Worm (Caenorhabditis elegans) whole organism, young adult: ENCODE measurements around the gene R13D11.10.

Source experiments
- B0019.2 ChIP-seq: fragments of 200-800 bp; sonication (Bioruptor generic); conservative IDR thresholded peaks from 2 replicates; pipeline ENCODE4 v1.3.6; 2022; ENCODE audit warnings: missing genetic modification reagents, missing genetic modification characterization, missing compliant biosample characterization
- B0336.3 ChIP-seq: fragments of 200-800 bp; sonication (Bioruptor generic); IDR thresholded peaks from 2 replicates; pipeline ENCODE4 v1.3.6; 2022; ENCODE audit warnings: missing genetic modification characterization, missing compliant biosample characterization
- D2030.7 ChIP-seq: fragments of 200-800 bp; sonication (Bioruptor generic); IDR thresholded peaks from 2 replicates; pipeline ENCODE4 v1.3.6; 2022; ENCODE audit warnings: missing genetic modification reagents, missing genetic modification characterization, missing compliant biosample characterization
- F23B12.7 ChIP-seq: sonication (generic microtip); optimal IDR thresholded peaks from 2 replicates; lab custom pipeline; 2017; ENCODE audit warnings: missing genetic modification characterization, mild to moderate bottlenecking, missing compliant biosample characterization, antibody characterized with exemption, moderate library complexity; ENCODE audit not compliant: insufficient read depth
- F57C9.4 ChIP-seq: sonication (generic microtip); optimal IDR thresholded peaks from 2 replicates; lab custom pipeline; 2017; ENCODE audit warnings: mild to moderate bottlenecking, missing genetic modification characterization, missing compliant biosample characterization
- K12H6.12 ChIP-seq: fragments of 200-800 bp; sonication (Bioruptor generic); optimal IDR thresholded peaks from 2 replicates; lab custom pipeline; 2018; ENCODE audit warnings: mild to moderate bottlenecking, missing genetic modification characterization, missing compliant biosample characterization
- Y53F4B.3 ChIP-seq: fragments of 200-800 bp; sonication (Bioruptor generic); IDR thresholded peaks from 2 replicates; pipeline ENCODE4 v1.3.6; 2022; ENCODE audit warnings: missing genetic modification reagents, missing genetic modification characterization, missing compliant biosample characterization
- Y67H2A.10 ChIP-seq: fragments of 200-800 bp; sonication (Bioruptor generic); conservative IDR thresholded peaks from 2 replicates; pipeline ENCODE4 v1.3.6; 2022; ENCODE audit warnings: missing genetic modification reagents, missing genetic modification characterization, missing compliant biosample characterization
- ZK185.1 ChIP-seq: sonication (generic microtip); optimal IDR thresholded peaks from 2 replicates; lab custom pipeline; 2016; ENCODE audit warnings: mild to moderate bottlenecking, missing genetic modification characterization, missing compliant biosample characterization; ENCODE audit not compliant: poor library complexity, severe bottlenecking
- cebp-1 ChIP-seq, 2 experiments: fragments of 200-800 bp in 1 of 2; sonication (Bioruptor generic) in 1 of 2; sonication (generic microtip) in 1 of 2; IDR thresholded peaks in 1 of 2; optimal IDR thresholded peaks in 1 of 2; 2 replicates each; pipeline versions ENCODE4 v1.3.6 to Lab custom; 2017 to 2022; ENCODE audit warnings: missing compliant biosample characterization in 2 of 2, missing genetic modification characterization in 2 of 2, mild to moderate bottlenecking in 1 of 2, missing genetic modification reagents in 1 of 2, moderate library complexity in 1 of 2
- ceh-27 ChIP-seq: fragments of 200-800 bp; sonication (Bioruptor generic); optimal IDR thresholded peaks from 2 replicates; lab custom pipeline; 2018; ENCODE audit warnings: mild to moderate bottlenecking, missing genetic modification characterization, moderate library complexity, missing compliant biosample characterization
- ceh-91 ChIP-seq: fragments of 200-800 bp; sonication (Bioruptor generic); IDR thresholded peaks from 2 replicates; pipeline ENCODE4 v1.3.6; 2022; ENCODE audit warnings: missing genetic modification reagents, missing genetic modification characterization, missing compliant biosample characterization
- dox-1 ChIP-seq: fragments of 200-800 bp; sonication (Bioruptor generic); IDR thresholded peaks from 2 replicates; pipeline ENCODE4 v1.3.6; 2022; ENCODE audit warnings: missing genetic modification reagents, missing genetic modification characterization, missing compliant biosample characterization
- dpl-1 ChIP-seq: fragments of 150-350 bp; optimal IDR thresholded peaks from 2 replicates; lab custom pipeline; 2014; ENCODE audit warnings: missing biosample characterization, missing genetic modification reagents, missing genetic modification characterization
- egl-44 ChIP-seq: fragments of 200-800 bp; sonication (Bioruptor generic); IDR thresholded peaks from 2 replicates; pipeline ENCODE4 v1.3.6; 2022; ENCODE audit warnings: missing genetic modification reagents, missing genetic modification characterization, missing compliant biosample characterization
- ekl-4 ChIP-seq: fragments of 200-800 bp; sonication (Bioruptor generic); IDR thresholded peaks from 2 replicates; pipeline ENCODE4 v1.3.6; 2022; ENCODE audit warnings: missing genetic modification reagents, missing genetic modification characterization, missing compliant biosample characterization
- him-1 ChIP-seq: sonication (generic microtip); optimal IDR thresholded peaks from 2 replicates; lab custom pipeline; 2016; ENCODE audit warnings: missing genotype, missing genetic modification reagents, missing genetic modification characterization, missing compliant biosample characterization
- hmg-1.2 ChIP-seq: fragments of 200-800 bp; sonication (Bioruptor generic); IDR thresholded peaks from 2 replicates; pipeline ENCODE4 v1.3.6; 2022; ENCODE audit warnings: missing genetic modification reagents, missing genetic modification characterization, missing compliant biosample characterization
- hmg-20 ChIP-seq: fragments of 200-800 bp; sonication (Bioruptor generic); IDR thresholded peaks from 2 replicates; pipeline ENCODE4 v1.3.6; 2022; ENCODE audit warnings: missing genetic modification reagents, missing genetic modification characterization, missing compliant biosample characterization
- let-607 ChIP-seq, 2 experiments: fragments of 200-800 bp in 1 of 2; sonication (Bioruptor generic) in 1 of 2; sonication (generic microtip) in 1 of 2; optimal IDR thresholded peaks; 2 replicates each; lab custom pipeline; 2016 to 2018; ENCODE audit warnings: mild to moderate bottlenecking in 2 of 2, missing compliant biosample characterization in 2 of 2, missing genetic modification characterization in 2 of 2, moderate library complexity in 2 of 2, missing genotype in 1 of 2
- lin-35 ChIP-seq, 3 experiments: fragments of 150-350 bp in 2 of 3; sonication (generic microtip) in 1 of 3; optimal IDR thresholded peaks; 2 replicates each; lab custom pipeline; 2014 to 2018; ENCODE audit warnings: missing biosample characterization in 3 of 3, missing genetic modification characterization in 3 of 3, missing genetic modification reagents in 3 of 3
- lin-40 ChIP-seq: sonication (generic microtip); optimal IDR thresholded peaks from 2 replicates; lab custom pipeline; 2016; ENCODE audit warnings: missing genetic modification characterization, mild to moderate bottlenecking, missing compliant biosample characterization, missing genotype, missing genetic modification reagents
- lin-54 ChIP-seq: fragments of 200-800 bp; sonication (Bioruptor generic); optimal IDR thresholded peaks from 2 replicates; lab custom pipeline; 2018; ENCODE audit warnings: mild to moderate bottlenecking, missing genetic modification characterization, missing compliant biosample characterization
- lsl-1 ChIP-seq: fragments of 200-800 bp; sonication (Bioruptor generic); optimal IDR thresholded peaks from 2 replicates; lab custom pipeline; 2018; ENCODE audit warnings: mild to moderate bottlenecking, missing genetic modification characterization, moderate library complexity, missing compliant biosample characterization
- madf-3 ChIP-seq: fragments of 200-800 bp; sonication (Bioruptor generic); IDR thresholded peaks from 2 replicates; pipeline ENCODE4 v1.3.6; 2022; ENCODE audit warnings: missing genetic modification reagents, missing genetic modification characterization, missing compliant biosample characterization
- madf-6 ChIP-seq: fragments of 200-800 bp; sonication (Bioruptor generic); IDR thresholded peaks from 2 replicates; pipeline ENCODE4 v1.3.6; 2022; ENCODE audit warnings: missing genetic modification reagents, missing genetic modification characterization, missing compliant biosample characterization
- madf-8 ChIP-seq: fragments of 200-800 bp; sonication (Bioruptor generic); conservative IDR thresholded peaks from 2 replicates; pipeline ENCODE4 v1.3.6; 2022; ENCODE audit warnings: missing genetic modification reagents, missing genetic modification characterization, missing compliant biosample characterization
- mcd-1 ChIP-seq: fragments of 200-800 bp; sonication (Bioruptor generic); IDR thresholded peaks from 2 replicates; pipeline ENCODE4 v1.3.6; 2022; ENCODE audit warnings: missing genetic modification reagents, missing genetic modification characterization, missing compliant biosample characterization
- nfyb-1 ChIP-seq: fragments of 200-800 bp; sonication (Bioruptor generic); IDR thresholded peaks from 2 replicates; pipeline ENCODE4 v1.3.6; 2022; ENCODE audit warnings: missing genetic modification reagents, missing genetic modification characterization, missing compliant biosample characterization
- pbrm-1 ChIP-seq: fragments of 200-800 bp; sonication (Bioruptor generic); IDR thresholded peaks from 2 replicates; pipeline ENCODE4 v1.3.6; 2022; ENCODE audit warnings: missing genetic modification reagents, missing genetic modification characterization, missing compliant biosample characterization
- rcor-1 ChIP-seq: fragments of 200-800 bp; sonication (Bioruptor generic); IDR thresholded peaks from 2 replicates; pipeline ENCODE4 v1.3.6; 2022; ENCODE audit warnings: missing genetic modification reagents, missing genetic modification characterization, missing compliant biosample characterization
- rpc-1 ChIP-seq, 2 experiments: fragments of 150-350 bp in 1 of 2; sonication (generic microtip) in 1 of 2; optimal IDR thresholded peaks; 2 replicates each; lab custom pipeline; 2014 to 2018; ENCODE audit warnings: missing biosample characterization in 1 of 2, missing genetic modification characterization in 1 of 2, missing genetic modification reagents in 1 of 2, missing genotype in 1 of 2
- sea-2 ChIP-seq: fragments of 200-800 bp; sonication (Bioruptor generic); IDR thresholded peaks from 2 replicates; pipeline ENCODE4 v1.3.6; 2022; ENCODE audit warnings: missing genetic modification characterization, missing compliant biosample characterization
- snpc-1.3 ChIP-seq: sonication (generic microtip); optimal IDR thresholded peaks from 2 replicates; lab custom pipeline; 2017; ENCODE audit warnings: missing genetic modification characterization, mild to moderate bottlenecking, missing compliant biosample characterization, antibody characterized with exemption, moderate library complexity, missing genotype, missing genetic modification reagents; ENCODE audit not compliant: insufficient read depth
- snpc-3.4 ChIP-seq: sonication (generic microtip); optimal IDR thresholded peaks from 2 replicates; lab custom pipeline; 2017; ENCODE audit warnings: missing genetic modification characterization, mild to moderate bottlenecking, missing compliant biosample characterization, antibody characterized with exemption, moderate library complexity, missing genotype, missing genetic modification reagents
- snpc-4 ChIP-seq, 5 experiments: fragments of 150-350 bp in 1 of 5; sonication (generic microtip) in 4 of 5; optimal IDR thresholded peaks; 2 replicates each; lab custom pipeline; 2014 to 2018; ENCODE audit warnings: missing genetic modification characterization in 5 of 5, missing biosample characterization in 3 of 5, antibody characterized with exemption in 2 of 5, mild to moderate bottlenecking in 2 of 5, missing compliant biosample characterization in 2 of 5, missing genotype in 2 of 5, moderate library complexity in 2 of 5, missing genetic modification reagents in 1 of 5
- tbp1 ChIP-seq: fragments of 200-800 bp; sonication (Bioruptor generic); optimal IDR thresholded peaks from 2 replicates; lab custom pipeline; 2018; ENCODE audit warnings: mild to moderate bottlenecking, missing genetic modification characterization, missing compliant biosample characterization
- tlf-1 ChIP-seq: fragments of 200-800 bp; sonication (Bioruptor generic); optimal IDR thresholded peaks from 2 replicates; lab custom pipeline; 2018; ENCODE audit warnings: mild to moderate bottlenecking, missing genetic modification characterization, missing compliant biosample characterization
- unc-130 ChIP-seq: sonication (generic microtip); optimal IDR thresholded peaks from 2 replicates; lab custom pipeline; 2016; ENCODE audit warnings: missing genetic modification reagents, missing genetic modification characterization, missing compliant biosample characterization
- zfh-2 ChIP-seq: fragments of 200-800 bp; sonication (Bioruptor generic); conservative IDR thresholded peaks from 2 replicates; pipeline ENCODE4 v1.3.6; 2022; ENCODE audit warnings: missing genetic modification reagents, missing genetic modification characterization, missing compliant biosample characterization
- ztf-22 ChIP-seq: fragments of 200-800 bp; sonication (Bioruptor generic); optimal IDR thresholded peaks from 2 replicates; lab custom pipeline; 2018; ENCODE audit warnings: mild to moderate bottlenecking, missing genetic modification characterization, moderate library complexity, missing compliant biosample characterization
- ztf-25 ChIP-seq: fragments of 200-800 bp; sonication (Bioruptor generic); IDR thresholded peaks from 2 replicates; pipeline ENCODE4 v1.3.6; 2022; ENCODE audit warnings: missing genetic modification reagents, missing genetic modification characterization, missing compliant biosample characterization
- ztf-26 ChIP-seq: sonication (generic microtip); optimal IDR thresholded peaks from 2 replicates; lab custom pipeline; 2017; ENCODE audit warnings: missing genetic modification characterization, missing compliant biosample characterization
- ztf-6 ChIP-seq: fragments of 200-800 bp; sonication (Bioruptor generic); IDR thresholded peaks from 2 replicates; pipeline ENCODE4 v1.3.6; 2022; ENCODE audit warnings: missing genetic modification reagents, missing genetic modification characterization, missing compliant biosample characterization

The R13D11.10 gene

DNA sequence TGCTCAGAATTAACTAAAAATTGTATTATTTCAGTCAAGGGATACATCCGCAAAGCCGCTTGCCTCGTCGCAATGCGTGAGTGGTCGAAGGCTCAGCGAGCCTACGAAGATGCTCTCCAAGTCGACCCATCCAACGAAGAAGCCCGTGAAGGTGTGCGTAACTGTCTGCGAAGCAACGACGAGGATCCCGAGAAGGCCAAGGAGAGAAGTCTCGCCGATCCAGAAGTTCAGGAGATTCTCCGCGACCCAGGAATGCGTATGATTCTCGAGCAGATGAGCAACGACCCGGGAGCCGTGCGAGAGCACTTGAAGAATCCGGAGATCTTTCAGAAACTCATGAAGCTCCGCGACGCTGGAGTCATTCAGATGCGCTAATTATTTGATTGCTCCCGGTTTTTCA is 38.7 kb downstream of the R13D11.10 start:
- TF ChIP-seq ztf-22 (no peak), zfh-2 (GFP tag; lab: Robert Waterston, UW) (peak; percentile 60)

DNA sequence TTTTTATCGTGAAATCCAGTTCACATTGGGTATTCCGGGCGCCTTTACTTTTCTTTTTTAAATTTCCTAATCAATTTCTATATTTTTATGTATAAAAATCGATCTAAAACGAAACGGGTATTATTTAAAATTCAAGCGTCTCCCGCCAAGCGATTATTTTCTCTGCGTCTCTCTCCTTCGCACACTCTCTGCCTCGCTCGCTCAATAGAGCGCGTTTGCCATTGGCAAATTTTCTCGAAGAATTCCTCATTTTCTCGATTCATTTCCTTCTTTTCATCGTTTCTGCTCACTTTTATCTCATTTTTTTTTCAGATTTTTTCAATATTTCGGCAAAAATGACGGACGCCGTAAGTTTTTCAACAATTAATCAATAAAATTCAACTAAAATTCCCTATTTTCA is 39.7 kb downstream of the R13D11.10 start, which contains the start of gene sti-1:
Gene sti-1, plus strand, starts transcription at position 263 of the 400 bp plus-strand sequence.
- TF ChIP-seq K12H6.12 (peak; percentile 63), ztf-25 (GFP tag; lab: Robert Waterston, UW) (no peak), madf-8 (GFP tag; lab: Robert Waterston, UW) (peak; percentile 34), ceh-27 (GFP tag; lab: Kevin White, UChicago) (peak; percentile 47), ekl-4 (GFP tag; lab: Robert Waterston, UW) (peak; percentile 67; the same call in 1 of the 2 replicates), cebp-1 (GFP tag; IDR thresholded peaks at IDR 0.05; lab: Robert Waterston, UW) (no peak), cebp-1 (tag; optimal IDR thresholded peaks at IDR 0.05; lab: Kevin White, UChicago) (peak; percentile 59), B0019.2 (GFP tag; lab: Robert Waterston, UW) (no peak), ZK185.1 (tag; lab: Kevin White, UChicago) (peak; percentile 7), mcd-1 (peak; percentile 98), unc-130 (GFP tag; lab: Kevin White, UChicago) (no peak), madf-6 (GFP tag; lab: Robert Waterston, UW) (peak; percentile 72), lin-40 (tag; lab: Kevin White, UChicago) (peak; percentile 78), madf-3 (GFP tag; lab: Robert Waterston, UW) (peak; percentile 70; the same call in 1 of the 2 replicates), rpc-1 (optimal IDR thresholded peaks at IDR 0.05; lab: Kevin White, UChicago) (peak; percentile 42), rpc-1 (tag; optimal IDR thresholded peaks at IDR 0.05; lab: Kevin White, UChicago) (no peak), egl-44 (no peak), dpl-1 (peak; percentile 80), D2030.7 (peak; percentile 85), snpc-4 (GFP tag; optimal IDR thresholded peaks at IDR 0.05; lab: Kevin White, UChicago) (no peak), snpc-4 (tag; optimal IDR thresholded peaks at IDR 0.05; lab: Kevin White, UChicago) (peak in 3 of 4 experiments; percentile 23 to 65 (median 61)), Y53F4B.3 (GFP tag; lab: Robert Waterston, UW) (no peak), lin-35 (GFP tag; optimal IDR thresholded peaks at IDR 0.05; lab: Kevin White, UChicago) (peak; percentile 39 to 85 (median 72)), sea-2 (no peak), ztf-6 (GFP tag; lab: Robert Waterston, UW) (no peak), ceh-91 (peak; percentile 47), ztf-26 (tag; lab: Kevin White, UChicago) (peak; percentile 10), lin-54 (GFP tag; lab: Kevin White, UChicago) (peak; percentile 94), nfyb-1 (GFP tag; lab: Robert Waterston, UW) (peak; percentile 44; the same call in 1 of the 2 replicates), let-607 (tag; optimal IDR thresholded peaks at IDR 0.05; lab: Kevin White, UChicago) (no peak), dox-1 (peak; percentile 66), F57C9.4 (tag; lab: Kevin White, UChicago) (no peak), pbrm-1 (GFP tag; lab: Robert Waterston, UW) (peak; percentile 84), snpc-1.3 (tag; lab: Kevin White, UChicago) (peak; percentile 36), rcor-1 (GFP tag; lab: Robert Waterston, UW) (peak; percentile 64; the same call in 1 of the 2 replicates), lsl-1 (GFP tag; lab: Kevin White, UChicago) (peak; percentile 38), B0336.3 (GFP tag; lab: Robert Waterston, UW) (peak; percentile 67), F23B12.7 (tag; lab: Kevin White, UChicago) (peak; percentile 30), hmg-20 (GFP tag; lab: Robert Waterston, UW) (0 out of 2 replicates have a peak, but pooled peaks have one; percentile 7), hmg-1.2 (GFP tag; lab: Robert Waterston, UW) (peak; percentile 99), him-1 (tag; lab: Kevin White, UChicago) (peak; percentile 24), snpc-3.4 (tag; lab: Kevin White, UChicago) (peak; percentile 55), tbp1 (GFP tag; lab: Kevin White, UChicago) (peak; percentile 55), tlf-1 (GFP tag; lab: Kevin White, UChicago) (peak; percentile 56), Y67H2A.10 (GFP tag; lab: Robert Waterston, UW) (no peak)
